Fruit fly (Drosophila melanogaster) whole organism, adult: ENCODE data around the gene Ser7.

Experiments
- CG11617 ChIP-seq: fragments of 200-800 bp; sonication (Bioruptor generic); optimal IDR thresholded peaks from 2 replicates; lab custom pipeline; 2017; ENCODE audit warnings: mild to moderate bottlenecking, missing biosample characterization, missing genetic modification reagents, missing genetic modification characterization
- CG12768 ChIP-seq: fragments of 200-800 bp; sonication (Bioruptor generic); optimal IDR thresholded peaks from 2 replicates; lab custom pipeline; 2017; ENCODE audit warnings: missing biosample characterization, missing genetic modification characterization, mild to moderate bottlenecking, moderate library complexity, missing genetic modification reagents
- CG14711 ChIP-seq: fragments of 200-800 bp; sonication (Bioruptor generic); optimal IDR thresholded peaks from 2 replicates; lab custom pipeline; 2018; ENCODE audit warnings: missing biosample characterization, mild to moderate bottlenecking, missing genetic modification characterization, moderate library complexity
- CG1620 ChIP-seq: fragments of 200-800 bp; sonication (Bioruptor generic); optimal IDR thresholded peaks from 2 replicates; lab custom pipeline; 2016; ENCODE audit warnings: missing biosample characterization, missing genetic modification characterization
- CG33017 ChIP-seq: fragments of 200-800 bp; sonication (Bioruptor generic); optimal IDR thresholded peaks from 2 replicates; lab custom pipeline; 2018; ENCODE audit warnings: missing biosample characterization, mild to moderate bottlenecking, missing genetic modification characterization, moderate library complexity
- CG5204 ChIP-seq: fragments of 200-800 bp; sonication (Bioruptor generic); optimal IDR thresholded peaks from 2 replicates; lab custom pipeline; 2016; ENCODE audit warnings: missing biosample characterization, missing genetic modification characterization
- CG7045 ChIP-seq: fragments of 200-800 bp; sonication (Bioruptor generic); optimal IDR thresholded peaks from 2 replicates; lab custom pipeline; 2017; ENCODE audit warnings: missing biosample characterization, mild to moderate bottlenecking, missing genetic modification characterization
- CG7101 ChIP-seq: fragments of 200-800 bp; sonication (Bioruptor generic); optimal IDR thresholded peaks from 2 replicates; lab custom pipeline; 2018; ENCODE audit warnings: missing biosample characterization, mild to moderate bottlenecking, missing genetic modification characterization, moderate library complexity
- Clk ChIP-seq: fragments of 200-800 bp; sonication (Bioruptor generic); optimal IDR thresholded peaks from 2 replicates; lab custom pipeline; 2017; ENCODE audit warnings: missing biosample characterization, missing genetic modification characterization
- Crg-1 ChIP-seq: fragments of 200-800 bp; sonication (Bioruptor generic); optimal IDR thresholded peaks from 2 replicates; lab custom pipeline; 2016; ENCODE audit warnings: missing biosample characterization, missing genetic modification characterization
- Hr96 ChIP-seq: fragments of 200-800 bp; sonication (Bioruptor generic); optimal IDR thresholded peaks from 2 replicates; lab custom pipeline; 2016; ENCODE audit warnings: missing biosample characterization, missing genetic modification characterization
- Mnt ChIP-seq: fragments of 200-800 bp; sonication (Bioruptor generic); optimal IDR thresholded peaks from 2 replicates; lab custom pipeline; 2016; ENCODE audit warnings: missing biosample characterization, mild to moderate bottlenecking, missing genetic modification characterization
- bab1 ChIP-seq: fragments of 200-800 bp; sonication (Bioruptor generic); optimal IDR thresholded peaks from 3 replicates; lab custom pipeline; 2019; ENCODE audit warnings: missing biosample characterization, mild to moderate bottlenecking, missing genetic modification characterization, moderate library complexity
- cic ChIP-seq: fragments of 200-800 bp; sonication (Bioruptor generic); optimal IDR thresholded peaks from 2 replicates; lab custom pipeline; 2017; ENCODE audit warnings: missing biosample characterization, mild to moderate bottlenecking, missing genetic modification characterization, moderate library complexity
- cnc ChIP-seq, 2 experiments: fragments of >200 bp; optimal IDR thresholded peaks; 2 replicates each; lab custom pipeline; 2017
- kay ChIP-seq: fragments of 200-800 bp; sonication (Bioruptor generic); peaks from one replicate; lab custom pipeline; 2016; ENCODE audit warnings: missing biosample characterization, missing genetic modification characterization, borderline replicate concordance
- ovo ChIP-seq: fragments of 200-800 bp; sonication (Bioruptor generic); optimal IDR thresholded peaks from 2 replicates; lab custom pipeline; 2016; ENCODE audit warnings: missing biosample characterization, missing genetic modification characterization
- pad ChIP-seq: fragments of 200-800 bp; sonication (Bioruptor generic); optimal IDR thresholded peaks from 3 replicates; lab custom pipeline; 2017; ENCODE audit warnings: missing biosample characterization, missing genetic modification characterization, mild to moderate bottlenecking, moderate library complexity, missing genetic modification reagents
- tj ChIP-seq: fragments of 200-800 bp; sonication (Bioruptor generic); optimal IDR thresholded peaks from 3 replicates; lab custom pipeline; 2017; ENCODE audit warnings: missing biosample characterization, mild to moderate bottlenecking, missing genetic modification characterization, moderate library complexity
- toe ChIP-seq: fragments of 200-800 bp; sonication (Bioruptor generic); optimal IDR thresholded peaks from 2 replicates; lab custom pipeline; 2016; ENCODE audit warnings: missing biosample characterization, missing genetic modification characterization

Ser7 gene

DNA sequence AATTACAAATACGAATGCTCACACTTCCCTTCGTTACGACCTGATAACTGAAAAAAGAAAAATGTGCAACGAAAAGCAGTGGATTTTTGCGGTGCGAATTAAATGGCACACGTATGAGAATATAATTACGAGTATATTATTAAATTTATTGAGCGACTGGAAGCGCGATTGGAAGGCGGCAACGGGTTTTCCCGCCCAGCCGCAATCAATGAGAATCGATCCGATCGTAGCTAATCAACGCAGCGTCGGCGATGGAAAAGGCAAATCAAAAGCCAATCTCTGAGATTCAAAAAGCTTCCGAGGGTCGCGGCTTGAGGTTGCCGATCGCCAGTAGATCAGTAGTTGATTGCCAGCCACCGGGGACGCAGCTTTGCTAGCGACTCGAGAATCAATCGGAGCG, at the start of gene Ser7:
TSS of gene Ser7 (plus strand) at position 352 of the 400 bp plus-strand sequence.
- peak; percentile 71 for TF ChIP-seq kay (GFP tag; lab: Kevin White, UChicago)
- no peak for TF ChIP-seq bab1 (GFP tag; lab: Kevin White, UChicago)
- TF ChIP-seq cic (GFP tag; lab: Kevin White, UChicago), result peak; percentile 70
- TF ChIP-seq toe (GFP tag; lab: Kevin White, UChicago), result no peak

DNA sequence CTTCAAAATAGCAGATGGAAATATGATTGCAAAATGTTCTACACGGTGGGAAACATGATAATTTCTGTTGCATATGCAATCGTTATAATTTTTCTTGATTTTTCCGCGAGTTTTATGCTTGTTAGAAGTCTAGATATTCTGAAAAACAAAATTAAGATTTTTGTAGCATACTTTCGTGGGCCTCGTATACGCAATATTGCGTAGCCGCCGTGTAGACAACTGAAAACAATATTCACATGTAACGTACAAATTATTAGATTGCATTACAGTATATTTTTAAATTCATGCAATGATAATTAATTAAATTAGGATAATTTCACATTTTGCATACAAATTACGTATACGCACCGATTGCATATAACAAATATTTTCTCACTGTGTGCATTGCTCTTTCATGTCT, 49.0 kb upstream of the Ser7 start:
- TF ChIP-seq cic (GFP tag; lab: Kevin White, UChicago), result no peak
- no peak for TF ChIP-seq CG1620
- TF ChIP-seq Clk (GFP tag; lab: Kevin White, UChicago), result no peak
- TF ChIP-seq CG5204, result no peak
- TF ChIP-seq toe (GFP tag; lab: Kevin White, UChicago), result no peak
- TF ChIP-seq Mnt, result no peak
- TF ChIP-seq Hr96 (GFP tag; lab: Kevin White, UChicago), result no peak
- no peak for TF ChIP-seq Crg-1 (GFP tag; lab: Kevin White, UChicago)
- TF ChIP-seq ovo (GFP tag; lab: Kevin White, UChicago), result no peak
- TF ChIP-seq tj, result no peak
- no peak for TF ChIP-seq CG12768
- no peak for TF ChIP-seq CG33017 (tag; lab: Kevin White, UChicago)
- no peak for TF ChIP-seq kay (GFP tag; lab: Kevin White, UChicago)

DNA sequence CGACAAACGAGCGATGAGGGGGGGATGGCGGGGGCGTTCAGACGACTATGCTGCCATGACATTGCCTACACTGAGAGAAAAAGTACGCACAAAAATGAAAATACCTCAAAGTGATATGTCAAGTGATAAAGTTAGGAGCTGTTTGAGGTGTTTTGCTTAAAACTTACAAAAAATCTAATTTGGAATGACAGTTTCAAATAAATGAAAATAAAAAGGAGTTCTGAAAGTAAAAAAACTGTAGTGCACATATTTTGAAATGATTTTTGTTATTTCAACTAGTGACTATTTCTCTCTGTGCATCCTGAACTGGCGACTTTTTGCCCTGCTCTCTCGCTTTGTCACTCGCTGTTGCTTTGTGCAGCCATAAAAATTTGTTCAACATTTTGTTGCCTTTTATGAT, 35.1 kb upstream of the Ser7 start:
- TF ChIP-seq Hr96 (GFP tag; lab: Kevin White, UChicago), result peak; percentile 11
- TF ChIP-seq ovo (GFP tag; lab: Kevin White, UChicago), result no peak
- TF ChIP-seq CG33017 (tag; lab: Kevin White, UChicago), result no peak

DNA sequence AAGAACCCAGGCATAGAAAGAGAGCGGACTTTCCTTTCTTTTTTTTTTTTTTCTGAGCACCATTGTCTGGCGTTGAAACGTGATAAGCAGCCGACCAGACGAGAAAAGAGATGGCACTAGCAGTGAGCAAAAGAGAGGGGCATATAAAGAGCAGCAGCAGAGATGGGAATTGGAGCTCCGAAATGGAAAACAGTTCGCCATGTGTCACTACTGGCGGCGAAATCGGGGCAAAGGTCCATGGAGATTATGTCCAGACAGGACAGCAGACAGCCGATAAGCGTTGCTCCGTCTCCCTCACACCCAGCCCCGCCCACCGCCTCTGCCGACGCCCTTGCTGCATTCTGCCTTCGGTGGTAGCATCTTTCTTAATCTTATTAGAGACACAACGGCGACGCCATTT, 32.0 kb upstream of the Ser7 start:
- TF ChIP-seq bab1 (GFP tag; lab: Kevin White, UChicago), result no peak
- TF ChIP-seq pad (GFP tag; lab: Kevin White, UChicago), result no peak
- TF ChIP-seq CG12768, result no peak
- no peak for TF ChIP-seq CG33017 (tag; lab: Kevin White, UChicago)
- no peak for TF ChIP-seq cnc (optimal IDR thresholded peaks at IDR 0.05; lab: Kevin White, UChicago)
- no peak for TF ChIP-seq Clk (GFP tag; lab: Kevin White, UChicago)
- no peak for TF ChIP-seq Crg-1 (GFP tag; lab: Kevin White, UChicago)
- no peak for TF ChIP-seq kay (GFP tag; lab: Kevin White, UChicago)
- no peak for TF ChIP-seq CG5204
- TF ChIP-seq toe (GFP tag; lab: Kevin White, UChicago), result no peak
- no peak for TF ChIP-seq Mnt
- TF ChIP-seq CG11617, result no peak

DNA sequence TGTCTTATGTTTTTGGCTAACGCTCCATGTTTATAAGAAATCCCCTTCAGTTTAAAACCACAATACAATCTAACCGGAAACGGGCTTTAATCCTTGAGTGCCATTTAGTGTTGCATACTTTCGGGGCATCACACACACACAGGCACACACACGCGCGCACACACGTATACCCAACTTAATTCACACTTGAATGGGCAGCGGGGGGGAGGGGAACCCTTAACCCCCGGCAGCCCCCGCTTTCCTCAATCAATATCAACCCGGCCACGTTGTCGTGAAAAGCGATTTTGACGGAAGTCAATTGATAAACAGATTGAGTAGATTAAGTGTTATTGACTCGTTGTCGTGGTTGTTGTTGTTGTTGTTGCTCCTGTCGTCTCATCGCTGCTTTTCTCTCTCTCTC, 17.5 kb upstream of the Ser7 start:
- no peak for TF ChIP-seq pad (GFP tag; lab: Kevin White, UChicago)
- TF ChIP-seq cnc (optimal IDR thresholded peaks at IDR 0.05; lab: Kevin White, UChicago), result no peak
- TF ChIP-seq toe (GFP tag; lab: Kevin White, UChicago), result no peak
- no peak for TF ChIP-seq CG12768
- TF ChIP-seq Clk (GFP tag; lab: Kevin White, UChicago), result no peak
- no peak for TF ChIP-seq cic (GFP tag; lab: Kevin White, UChicago)
- TF ChIP-seq CG7045 (GFP tag; lab: Kevin White, UChicago), result no peak
- no peak for TF ChIP-seq kay (GFP tag; lab: Kevin White, UChicago)
- TF ChIP-seq CG33017 (tag; lab: Kevin White, UChicago), result no peak
- TF ChIP-seq Hr96 (GFP tag; lab: Kevin White, UChicago), result no peak
- TF ChIP-seq ovo (GFP tag; lab: Kevin White, UChicago), result no peak
- no peak for TF ChIP-seq CG7101
- no peak for TF ChIP-seq Mnt
- no peak for TF ChIP-seq Crg-1 (GFP tag; lab: Kevin White, UChicago)
- TF ChIP-seq CG11617, result no peak
- no peak for TF ChIP-seq tj
- TF ChIP-seq CG14711 (tag; lab: Kevin White, UChicago), result no peak

DNA sequence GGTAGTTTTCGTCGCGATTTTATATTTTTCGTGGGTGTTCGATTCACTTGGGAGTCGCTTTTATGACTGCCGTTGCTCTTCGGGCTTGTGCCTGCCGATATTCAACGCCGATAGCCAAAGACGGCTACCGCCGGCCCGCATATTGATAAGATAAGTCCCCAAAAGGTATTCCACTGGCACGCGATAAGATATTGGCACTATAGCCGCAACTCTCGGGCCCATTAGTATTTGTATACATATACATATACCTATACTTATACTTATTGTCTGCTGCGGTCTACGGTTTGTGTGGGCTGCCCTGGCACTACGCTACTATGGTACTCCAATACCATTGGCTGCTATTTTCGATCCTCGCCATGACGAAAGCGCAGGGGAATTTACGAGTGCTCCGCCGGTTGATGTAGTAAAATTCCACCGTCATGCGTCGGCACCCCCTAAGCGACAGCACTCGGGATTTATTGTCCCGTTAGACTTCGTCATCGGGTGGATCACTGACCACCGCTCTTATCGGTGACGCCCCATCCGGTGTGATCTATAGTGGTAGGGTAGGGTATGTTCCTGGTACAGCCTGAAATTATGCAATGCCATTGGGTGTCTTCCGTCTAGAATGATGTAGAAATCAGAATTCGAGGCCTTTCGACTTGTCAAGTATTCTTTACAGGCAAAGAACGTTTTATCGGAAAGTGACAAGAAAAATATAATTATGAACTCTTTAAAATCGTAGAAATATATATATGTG, 3.6 kb downstream of the Ser7 start, which contains the start of gene CG45060:
TSS of gene CG45060 (minus strand) at position 59 of the 739 bp plus-strand sequence.
- TF ChIP-seq CG7045 (GFP tag; lab: Kevin White, UChicago) (no peak), cic (GFP tag; lab: Kevin White, UChicago) (peak; percentile 91), ovo (GFP tag; lab: Kevin White, UChicago) (peak; percentile 86), Crg-1 (GFP tag; lab: Kevin White, UChicago) (no peak), Mnt (peak; percentile 8), pad (GFP tag; lab: Kevin White, UChicago) (peak; percentile 45)

DNA sequence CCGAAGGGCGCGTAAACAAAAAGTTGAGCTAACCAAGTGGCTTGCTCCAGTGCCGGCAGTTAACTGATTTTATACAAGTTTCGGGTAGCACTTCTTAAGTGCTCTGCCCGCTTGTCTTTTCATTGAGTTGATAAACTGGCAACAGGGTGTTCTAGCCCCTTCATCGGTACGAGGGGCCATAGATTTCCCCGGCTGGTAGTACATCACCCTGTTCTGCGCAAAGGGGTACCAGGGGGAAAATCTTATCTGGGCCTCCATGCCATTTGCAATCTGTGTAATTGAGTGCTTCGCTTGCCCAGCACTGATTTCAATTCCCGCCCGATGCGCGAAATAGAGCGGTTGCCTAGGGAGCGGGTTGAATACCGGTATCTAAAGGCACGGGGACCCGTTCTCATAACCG, 6.6 kb downstream of the Ser7 start, which contains the start of gene CG45061:
TSS of gene CG45061 (minus strand) at position 71 of the 400 bp plus-strand sequence.
- TF ChIP-seq tj (no peak), cic (GFP tag; lab: Kevin White, UChicago) (peak; percentile 9), CG7101 (peak; percentile 45), Mnt (peak; percentile 30), CG33017 (tag; lab: Kevin White, UChicago) (no peak)
